Worm (Caenorhabditis elegans) whole organism, late embryonic: ENCODE data around the gene srh-38.

Experiments used
- C38D4.7 ChIP-seq: fragments of 200-800 bp; sonication (Bioruptor generic); optimal IDR thresholded peaks from 2 replicates; lab custom pipeline; 2018; ENCODE audit warnings: mild to moderate bottlenecking, missing genetic modification characterization, moderate library complexity, missing compliant biosample characterization
- K02D7.2 ChIP-seq: sonication (generic microtip); optimal IDR thresholded peaks from 2 replicates; lab custom pipeline; 2017; ENCODE audit warnings: mild to moderate bottlenecking, missing genetic modification characterization, missing compliant biosample characterization
- K09A11.1 ChIP-seq: sonication (generic microtip); optimal IDR thresholded peaks from 2 replicates; lab custom pipeline; 2017; ENCODE audit warnings: antibody characterized with exemption, mild to moderate bottlenecking, missing genetic modification characterization, missing compliant biosample characterization; ENCODE audit not compliant: insufficient read depth
- T23F11.4 ChIP-seq: fragments of 200-800 bp; sonication (Bioruptor generic); optimal IDR thresholded peaks from 2 replicates; lab custom pipeline; 2018; ENCODE audit warnings: mild to moderate bottlenecking, missing genetic modification characterization, missing compliant biosample characterization
- ahr-1 ChIP-seq: sonication (generic microtip); optimal IDR thresholded peaks from 2 replicates; lab custom pipeline; 2016; ENCODE audit warnings: missing genetic modification characterization, missing compliant biosample characterization
- ama-1 ChIP-seq: fragments of 150-350 bp; optimal IDR thresholded peaks from 2 replicates; lab custom pipeline; 2014
- ceh-14 ChIP-seq: sonication (generic microtip); optimal IDR thresholded peaks from 2 replicates; lab custom pipeline; 2016; ENCODE audit warnings: missing genotype, missing genetic modification characterization, missing compliant biosample characterization
- ceh-18 ChIP-seq: sonication (generic microtip); optimal IDR thresholded peaks from 2 replicates; lab custom pipeline; 2016; ENCODE audit warnings: missing genetic modification characterization, missing compliant biosample characterization
- ceh-24 ChIP-seq: sonication (generic microtip); optimal IDR thresholded peaks from 2 replicates; lab custom pipeline; 2016; ENCODE audit warnings: mild to moderate bottlenecking, missing genetic modification characterization, missing compliant biosample characterization
- ceh-30 ChIP-seq: fragments of 150-350 bp; optimal IDR thresholded peaks from 2 replicates; lab custom pipeline; 2014; ENCODE audit warnings: missing biosample characterization, missing genetic modification characterization
- ceh-31 ChIP-seq: sonication (generic microtip); optimal IDR thresholded peaks from 2 replicates; lab custom pipeline; 2016; ENCODE audit warnings: missing genetic modification characterization, missing compliant biosample characterization
- ceh-45 ChIP-seq: fragments of 200-800 bp; sonication (Bioruptor generic); IDR thresholded peaks from 2 replicates; pipeline ENCODE4 v1.3.6; 2022; ENCODE audit warnings: missing genetic modification reagents, missing genetic modification characterization, missing compliant biosample characterization
- ceh-48 ChIP-seq: sonication (generic microtip); optimal IDR thresholded peaks from 2 replicates; lab custom pipeline; 2016; ENCODE audit warnings: missing genetic modification characterization, inconsistent platforms, missing compliant biosample characterization
- ceh-6 ChIP-seq: fragments of 200-800 bp; sonication (Bioruptor generic); optimal IDR thresholded peaks from 2 replicates; lab custom pipeline; 2018; ENCODE audit warnings: mild to moderate bottlenecking, missing genetic modification characterization, missing compliant biosample characterization
- ceh-9 ChIP-seq: sonication (generic microtip); optimal IDR thresholded peaks from 2 replicates; lab custom pipeline; 2016; ENCODE audit warnings: mild to moderate bottlenecking, missing genetic modification characterization, inconsistent platforms, missing compliant biosample characterization
- dmd-4 ChIP-seq: sonication (generic microtip); optimal IDR thresholded peaks from 2 replicates; lab custom pipeline; 2016; ENCODE audit warnings: borderline replicate concordance, missing genetic modification characterization, missing compliant biosample characterization
- elt-2 ChIP-seq: sonication (generic microtip); optimal IDR thresholded peaks from 2 replicates; lab custom pipeline; 2016; ENCODE audit warnings: missing genetic modification reagents, missing genetic modification characterization, missing compliant biosample characterization
- fax-1 ChIP-seq: sonication (generic microtip); optimal IDR thresholded peaks from 2 replicates; lab custom pipeline; 2016; ENCODE audit warnings: missing genotype, missing genetic modification characterization, missing compliant biosample characterization
- fkh-6 ChIP-seq: sonication (generic microtip); optimal IDR thresholded peaks from 2 replicates; lab custom pipeline; 2016; ENCODE audit warnings: missing genetic modification characterization, missing compliant biosample characterization
- gmeb-2 ChIP-seq: sonication (generic microtip); optimal IDR thresholded peaks from 2 replicates; lab custom pipeline; 2016; ENCODE audit warnings: missing genetic modification characterization, inconsistent platforms, missing compliant biosample characterization
- hlh-15 ChIP-seq: sonication (generic microtip); optimal IDR thresholded peaks from 2 replicates; lab custom pipeline; 2016; ENCODE audit warnings: missing genetic modification characterization, missing compliant biosample characterization
- lim-6 ChIP-seq: sonication (generic microtip); optimal IDR thresholded peaks from 2 replicates; lab custom pipeline; 2016; ENCODE audit warnings: missing genetic modification characterization, missing compliant biosample characterization
- lin-11 ChIP-seq: fragments of 200-800 bp; sonication (Bioruptor generic); optimal IDR thresholded peaks from 2 replicates; lab custom pipeline; 2018; ENCODE audit warnings: mild to moderate bottlenecking, missing genetic modification characterization, missing compliant biosample characterization
- madf-2 ChIP-seq: sonication (generic microtip); optimal IDR thresholded peaks from 2 replicates; lab custom pipeline; 2017; ENCODE audit warnings: missing genetic modification characterization, missing compliant biosample characterization
- nfya-1 ChIP-seq: sonication (generic microtip); optimal IDR thresholded peaks from 2 replicates; lab custom pipeline; 2017; ENCODE audit warnings: missing genetic modification characterization, mild to moderate bottlenecking, missing compliant biosample characterization, antibody characterized with exemption, moderate library complexity
- nhr-11 ChIP-seq: fragments of 150-350 bp; optimal IDR thresholded peaks from 2 replicates; lab custom pipeline; 2014; ENCODE audit warnings: missing biosample characterization, missing genetic modification characterization
- nhr-232 ChIP-seq: sonication (generic microtip); optimal IDR thresholded peaks from 2 replicates; lab custom pipeline; 2016; ENCODE audit warnings: missing genetic modification characterization, missing compliant biosample characterization
- npax-4 ChIP-seq: sonication (generic microtip); optimal IDR thresholded peaks from 2 replicates; lab custom pipeline; 2016; ENCODE audit warnings: missing genetic modification characterization, missing compliant biosample characterization
- pag-3 ChIP-seq: sonication (generic microtip); optimal IDR thresholded peaks from 2 replicates; lab custom pipeline; 2016; ENCODE audit warnings: missing compliant biosample characterization, missing genetic modification characterization, borderline replicate concordance
- pat-9 ChIP-seq: fragments of 200-800 bp; sonication (Bioruptor generic); optimal IDR thresholded peaks from 2 replicates; lab custom pipeline; 2018; ENCODE audit warnings: mild to moderate bottlenecking, missing genetic modification characterization, moderate library complexity, missing compliant biosample characterization
- pqm-1 ChIP-seq: sonication (generic microtip); optimal IDR thresholded peaks from 2 replicates; lab custom pipeline; 2016; ENCODE audit warnings: missing genetic modification characterization, missing compliant biosample characterization
- pros-1 ChIP-seq: fragments of 150-350 bp; optimal IDR thresholded peaks from 2 replicates; lab custom pipeline; 2014; ENCODE audit warnings: missing biosample characterization, missing genetic modification reagents, missing genetic modification characterization
- ref-2 ChIP-seq: sonication (generic microtip); optimal IDR thresholded peaks from 2 replicates; lab custom pipeline; 2016; ENCODE audit warnings: missing genetic modification characterization, missing compliant biosample characterization
- rnt-1 ChIP-seq: sonication (generic microtip); optimal IDR thresholded peaks from 2 replicates; lab custom pipeline; 2016; ENCODE audit warnings: missing genetic modification characterization, missing compliant biosample characterization
- syd-9 ChIP-seq: sonication (generic microtip); optimal IDR thresholded peaks from 2 replicates; lab custom pipeline; 2016; ENCODE audit warnings: mild to moderate bottlenecking, missing genetic modification characterization, moderate library complexity, missing compliant biosample characterization
- tbx-7 ChIP-seq: sonication (generic microtip); optimal IDR thresholded peaks from 2 replicates; lab custom pipeline; 2016; ENCODE audit warnings: missing genotype, missing genetic modification characterization, missing compliant biosample characterization
- ttx-3 ChIP-seq: sonication (generic microtip); optimal IDR thresholded peaks from 2 replicates; lab custom pipeline; 2016; ENCODE audit warnings: missing genetic modification reagents, missing genetic modification characterization, missing compliant biosample characterization
- unc-3 ChIP-seq, 2 experiments: fragments of 200-800 bp in 1 of 2; sonication (Bioruptor generic) in 1 of 2; sonication (generic microtip) in 1 of 2; conservative IDR thresholded peaks in 1 of 2; optimal IDR thresholded peaks in 1 of 2; 2 replicates each; pipeline versions ENCODE4 v1.3.6 to Lab custom; 2016 to 2022; ENCODE audit warnings: missing compliant biosample characterization in 2 of 2, missing genetic modification characterization in 2 of 2, missing genetic modification reagents in 1 of 2
- unc-55 ChIP-seq: sonication (generic microtip); optimal IDR thresholded peaks from 2 replicates; lab custom pipeline; 2017; ENCODE audit warnings: missing biosample characterization, missing genetic modification reagents, missing genetic modification characterization

srh-38 gene

ce11 chrV:2891927-2892326 is 30.6 kb downstream of the srh-38 start, which contains the start of gene F37B4.15:
Gene F37B4.15 (plus strand): TSS chrV:2892227.
- TF ChIP-seq K02D7.2 (tag; lab: Kevin White, UChicago) (no peak), syd-9 (no peak), K09A11.1 (tag; lab: Kevin White, UChicago) (no peak), madf-2 (tag; lab: Kevin White, UChicago) (no peak), fkh-6 (tag; lab: Kevin White, UChicago) (no peak)

- TF ChIP-seq ceh-48 (no peak), lim-6 (tag; lab: Kevin White, UChicago) (no peak), unc-55 (GFP tag; lab: Kevin White, UChicago) (no peak), ceh-30 (tag; lab: Kevin White, UChicago) (no peak), ceh-18 (tag; lab: Kevin White, UChicago) (no peak), fkh-6 (tag; lab: Kevin White, UChicago) (no peak), ahr-1 (tag; lab: Kevin White, UChicago) (no peak), elt-2 (tag; lab: Kevin White, UChicago) (no peak), ceh-24 (tag; lab: Kevin White, UChicago) (no peak), tbx-7 (no peak), madf-2 (tag; lab: Kevin White, UChicago) (no peak), pros-1 (tag; lab: Kevin White, UChicago) (no peak), rnt-1 (tag; lab: Kevin White, UChicago) (no peak), ama-1 (lab: Kevin White, UChicago) (no peak), nhr-11 (tag; lab: Kevin White, UChicago) (no peak), ceh-9 (no peak), gmeb-2 (tag; lab: Kevin White, UChicago) (no peak), pqm-1 (tag; lab: Kevin White, UChicago) (no peak), ceh-31 (no peak), pag-3 (tag; lab: Kevin White, UChicago) (no peak)
Measured at ce11 chrV:2888681-2889080, 33.8 kb downstream of the srh-38 start, which contains the start of gene srw-4. Gene srw-4 (minus strand): TSS chrV:2888781.

DNA sequence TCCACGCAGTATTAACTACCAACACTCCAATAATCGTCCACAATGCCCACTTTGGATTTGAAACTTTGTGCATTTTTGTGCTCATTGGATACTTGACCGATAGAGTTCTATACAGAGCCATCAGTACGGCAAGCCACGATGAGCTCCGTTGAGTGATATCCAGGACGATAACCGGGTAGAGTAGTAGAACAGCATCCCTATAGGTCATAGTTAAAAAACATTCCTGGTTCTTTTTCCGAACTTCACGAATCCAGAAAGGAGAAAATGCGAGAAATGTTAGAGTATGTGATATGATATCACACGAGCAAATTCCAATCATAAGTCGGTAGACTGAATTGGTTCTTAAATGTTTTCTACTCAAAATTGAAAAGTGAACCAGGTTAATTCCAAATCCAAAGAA is 34.2 kb downstream of the srh-38 start:
- TF ChIP-seq unc-3 (GFP tag; conservative IDR thresholded peaks at IDR 0.05; lab: Robert Waterston, UW) (no peak), unc-3 (tag; optimal IDR thresholded peaks at IDR 0.05; lab: Kevin White, UChicago) (no peak), ref-2 (tag; lab: Kevin White, UChicago) (no peak), T23F11.4 (GFP tag; lab: Kevin White, UChicago) (no peak), madf-2 (tag; lab: Kevin White, UChicago) (no peak), pqm-1 (tag; lab: Kevin White, UChicago) (no peak), ama-1 (lab: Kevin White, UChicago) (no peak), nhr-232 (tag; lab: Kevin White, UChicago) (no peak), dmd-4 (tag; lab: Kevin White, UChicago) (no peak), npax-4 (tag; lab: Kevin White, UChicago) (no peak), nfya-1 (no peak), ceh-14 (no peak), ceh-18 (tag; lab: Kevin White, UChicago) (no peak), lin-11 (tag; lab: Kevin White, UChicago) (no peak), ahr-1 (tag; lab: Kevin White, UChicago) (no peak), ttx-3 (no peak), elt-2 (tag; lab: Kevin White, UChicago) (no peak), ceh-6 (no peak), K09A11.1 (tag; lab: Kevin White, UChicago) (no peak), ceh-48 (no peak), ceh-45 (GFP tag; lab: Robert Waterston, UW) (no peak)
- TF ChIP-seq, all 69 proteins: peak for 0

- TF ChIP-seq unc-3 (GFP tag; conservative IDR thresholded peaks at IDR 0.05; lab: Robert Waterston, UW), result no peak
- no peak for TF ChIP-seq unc-3 (tag; optimal IDR thresholded peaks at IDR 0.05; lab: Kevin White, UChicago)
- no peak for TF ChIP-seq fax-1
- TF ChIP-seq pros-1 (tag; lab: Kevin White, UChicago), result no peak
- TF ChIP-seq hlh-15, result no peak
- TF ChIP-seq T23F11.4 (GFP tag; lab: Kevin White, UChicago), result no peak
- no peak for TF ChIP-seq pat-9
- TF ChIP-seq ceh-6, result no peak
- TF ChIP-seq C38D4.7 (GFP tag; lab: Kevin White, UChicago), result no peak
Measured at ce11 chrV:2884411-2884810, 38.1 kb downstream of the srh-38 start, which contains the start of gene sre-24. Gene sre-24 (plus strand): TSS chrV:2884711.
